Worm (Caenorhabditis elegans): ENCODE results near the gene mfsd-6.

mfsd-6 gene

ce11 chrIII:7584131-7584646, 5.0 kb upstream of the mfsd-6 start, which contains the start of gene cup-5 (continued):
- TF ChIP-seq F57A8.1 (GFP tag; optimal IDR thresholded peaks at IDR 0.05) (no peak), nfya-2 (GFP tag; IDR thresholded peaks at IDR 0.05) (no peak), F55B11.4 (tag; optimal IDR thresholded peaks at IDR 0.05; ENCODE audit: borderline replicate concordance, insufficient read depth) (no peak), snpc-3.4 (tag; optimal IDR thresholded peaks at IDR 0.05) (peak; percentile 15), K11D2.4 (GFP tag; IDR thresholded peaks at IDR 0.05) (no peak), attf-5 (GFP tag; optimal IDR thresholded peaks at IDR 0.05) (no peak), ztf-18 (tag; optimal IDR thresholded peaks at IDR 0.05) (peak; percentile 24), zim-3 (tag; optimal IDR thresholded peaks at IDR 0.05) (no peak), aptf-3 (GFP tag; IDR thresholded peaks at IDR 0.05) (no peak), snpc-1.1 (tag; optimal IDR thresholded peaks at IDR 0.05; ENCODE audit: insufficient read depth) (peak; percentile 35), athp-1 (tag; optimal IDR thresholded peaks at IDR 0.05) (peak; percentile 90), nhr-179 (tag; optimal IDR thresholded peaks at IDR 0.05) (no peak), bed-1 (GFP tag; IDR thresholded peaks at IDR 0.05) (no peak), D2030.7 (GFP tag; IDR thresholded peaks at IDR 0.05) (peak; percentile 45; the same call in 1 of the 2 replicates), F10E7.11 (tag; optimal IDR thresholded peaks at IDR 0.05) (no peak), B0035.1 (tag; optimal IDR thresholded peaks at IDR 0.05) (no peak), ztf-25 (GFP tag; IDR thresholded peaks at IDR 0.05) (no peak), B0019.2 (GFP tag; conservative IDR thresholded peaks at IDR 0.05) (no peak), tlf-1 (GFP tag; optimal IDR thresholded peaks at IDR 0.05) (no peak), efl-1 (GFP tag; optimal IDR thresholded peaks at IDR 0.05) (peak; percentile 76), ceh-91 (GFP tag; IDR thresholded peaks at IDR 0.05) (no peak), lin-54 (GFP tag; optimal IDR thresholded peaks at IDR 0.05) (peak; percentile 26), madf-6 (GFP tag; IDR thresholded peaks at IDR 0.05) (peak; percentile 73), dox-1 (GFP tag; IDR thresholded peaks at IDR 0.05) (no peak), bed-2 (GFP tag; IDR thresholded peaks at IDR 0.05) (no peak), gei-17 (GFP tag; optimal IDR thresholded peaks at IDR 0.05) (no peak)

DNA sequence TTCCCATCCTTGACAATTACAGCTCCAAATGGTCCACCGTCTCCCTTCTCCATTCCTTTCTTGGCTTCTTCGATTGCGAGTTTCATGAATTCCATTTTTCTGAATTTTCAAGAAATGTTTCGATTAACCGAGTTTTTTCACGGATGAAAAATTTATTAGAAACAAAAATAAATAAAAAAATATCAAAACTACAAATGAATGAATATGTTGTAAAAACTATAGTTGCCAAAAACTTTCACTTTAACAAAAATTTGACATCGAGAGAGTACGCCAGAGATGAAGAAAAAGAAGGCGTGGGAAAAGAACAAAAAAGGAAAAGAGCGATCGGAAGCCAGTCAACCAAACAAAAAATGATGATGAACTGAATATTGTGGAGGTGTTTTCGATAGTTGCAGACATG, 3.7 kb upstream of the mfsd-6 start, which contains the start of gene R13A5.10:
Gene R13A5.10 (minus strand): TSS at position 101 of the 400 bp plus-strand sequence.
- no peak for TF ChIP-seq F39B2.1 (GFP tag; IDR thresholded peaks at IDR 0.05)
- TF ChIP-seq egrh-3 (GFP tag; IDR thresholded peaks at IDR 0.05), result no peak
- no peak for TF ChIP-seq die-1 (tag; optimal IDR thresholded peaks at IDR 0.05)
- TF ChIP-seq snpc-3.4 (tag; optimal IDR thresholded peaks at IDR 0.05), result no peak
- no peak for TF ChIP-seq F22D6.2 (tag; optimal IDR thresholded peaks at IDR 0.05)
- no peak for TF ChIP-seq unc-62 (GFP tag; optimal IDR thresholded peaks at IDR 0.05)
- no peak for TF ChIP-seq ceh-91 (GFP tag; IDR thresholded peaks at IDR 0.05)
- TF ChIP-seq aptf-3 (GFP tag; IDR thresholded peaks at IDR 0.05), result no peak
- no peak for TF ChIP-seq unc-130 (GFP tag; optimal IDR thresholded peaks at IDR 0.05)
- TF ChIP-seq ccch-3 (GFP tag; optimal IDR thresholded peaks at IDR 0.05), result no peak
- TF ChIP-seq Y53F4B.3 (GFP tag; IDR thresholded peaks at IDR 0.05), result no peak
- TF ChIP-seq nhr-179 (tag; optimal IDR thresholded peaks at IDR 0.05), result no peak
- no peak for TF ChIP-seq ZK185.1 (tag; optimal IDR thresholded peaks at IDR 0.05; ENCODE audit: poor library complexity, severe bottlenecking)
- no peak for TF ChIP-seq tbx-9 (tag; optimal IDR thresholded peaks at IDR 0.05; ENCODE audit: borderline replicate concordance)

DNA sequence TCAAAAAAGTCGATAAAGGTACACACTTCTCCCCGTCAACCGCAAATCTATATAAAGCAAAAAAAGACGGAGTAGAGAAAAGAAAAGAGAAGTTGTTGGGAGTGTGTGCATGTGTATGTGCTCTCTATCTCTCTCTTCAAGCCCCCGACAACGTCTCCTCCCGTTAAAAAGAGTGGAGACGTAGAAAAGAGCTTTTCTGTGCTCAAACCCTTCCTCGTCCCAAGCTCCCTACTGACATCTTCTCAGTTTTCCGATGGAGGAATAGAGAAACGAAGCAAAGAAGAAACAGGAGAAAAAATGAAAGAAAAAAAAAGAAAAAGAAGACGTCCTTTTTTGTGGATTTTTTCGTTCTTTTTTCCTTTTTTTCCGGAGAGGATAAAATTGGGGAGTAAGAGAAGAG, 1.4 kb upstream of the mfsd-6 start:
- no peak for TF ChIP-seq cebp-1 (GFP tag; IDR thresholded peaks at IDR 0.05)
- TF ChIP-seq cebp-1 (tag; optimal IDR thresholded peaks at IDR 0.05), result peak; percentile 11
- peak in 1 of 3 experiments; percentile 12 for TF ChIP-seq lin-35 (GFP tag; optimal IDR thresholded peaks at IDR 0.05)
- TF ChIP-seq ztf-18 (tag; optimal IDR thresholded peaks at IDR 0.05), result no peak
- TF ChIP-seq B0019.2 (GFP tag; conservative IDR thresholded peaks at IDR 0.05), result no peak
- peak; percentile 6 for TF ChIP-seq K12H6.12 (tag; optimal IDR thresholded peaks at IDR 0.05)

All from whole organism, young adult.